Fruit fly (Drosophila melanogaster) whole organism, wandering third instar larva: Measurements from ENCODE around the gene CG42232.

Experiments
- Hr78 ChIP-seq: fragments of >200 bp; optimal IDR thresholded peaks from 2 replicates; lab custom pipeline; 2017; ENCODE audit warnings: missing biosample characterization, missing genetic modification characterization
- Mio ChIP-seq: sonication (Bioruptor generic); optimal IDR thresholded peaks from 2 replicates; lab custom pipeline; 2016; ENCODE audit warnings: missing biosample characterization, missing genetic modification characterization
- Rel ChIP-seq, 2 experiments: fragments of 200-800 bp; sonication (Bioruptor generic) in 1 of 2; optimal IDR thresholded peaks; 2 replicates in 1 of 2; 3 replicates in 1 of 2; lab custom pipeline; 2016 to 2019; ENCODE audit warnings: mild to moderate bottlenecking in 2 of 2, missing biosample characterization in 2 of 2, missing genetic modification characterization in 2 of 2, moderate library complexity in 1 of 2
- dmrt93B ChIP-seq: fragments of 200-800 bp; sonication (Bioruptor generic); optimal IDR thresholded peaks from 2 replicates; lab custom pipeline; 2018; ENCODE audit warnings: missing biosample characterization, mild to moderate bottlenecking, missing genetic modification characterization
- lola ChIP-seq: fragments of >200 bp; optimal IDR thresholded peaks from 2 replicates; lab custom pipeline; 2017; ENCODE audit warnings: missing biosample characterization, missing genetic modification characterization
- pan ChIP-seq: fragments of >200 bp; optimal IDR thresholded peaks from 2 replicates; lab custom pipeline; 2017

DNA sequence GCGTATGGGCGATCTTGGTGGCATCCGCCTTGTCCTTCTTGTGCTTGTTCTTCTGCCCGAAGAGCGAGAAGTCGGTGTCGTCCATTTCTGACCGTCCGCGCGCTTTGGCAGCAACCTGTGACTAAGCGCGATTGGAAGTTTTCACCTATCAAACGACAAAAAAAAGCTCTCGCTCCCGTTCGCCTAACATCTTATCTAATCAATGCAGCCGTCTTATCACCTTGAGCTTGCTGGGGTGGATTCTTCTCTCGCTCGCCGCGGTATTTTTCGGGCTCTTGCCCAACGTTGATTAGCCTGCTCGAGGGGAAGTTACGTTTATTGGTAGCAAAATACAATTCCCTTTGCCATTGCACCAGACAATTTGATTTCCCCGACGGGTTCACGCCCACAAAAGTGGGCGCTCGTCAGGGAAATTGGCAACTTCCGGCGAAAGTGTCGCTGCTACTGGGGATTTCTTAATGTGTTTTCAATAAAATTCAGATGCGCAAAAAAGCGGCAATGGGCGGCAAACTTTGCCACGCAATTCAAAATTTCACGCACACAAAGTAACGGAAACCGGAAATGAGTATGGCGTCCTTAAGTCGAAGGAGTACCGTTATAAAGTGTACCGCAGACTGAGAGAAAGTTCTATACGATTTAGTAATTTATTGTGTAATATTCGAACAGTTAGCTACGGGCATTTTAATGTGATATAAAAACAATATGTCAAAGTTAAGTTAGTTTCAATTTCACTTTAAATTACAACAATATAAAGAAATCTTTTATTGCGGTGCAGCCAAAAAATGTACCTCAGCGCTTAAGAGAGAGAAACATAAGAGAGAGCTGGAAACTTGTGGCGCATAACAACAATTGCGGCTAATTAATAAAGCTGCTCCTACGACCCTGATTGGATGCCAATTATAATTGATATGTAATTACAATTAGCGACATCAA, 31.7 kb upstream of the CG42232 start, which contains the start of gene Decay:
- no peak for TF ChIP-seq Hr78 (GFP tag; lab: Kevin White, UChicago)
- no peak for TF ChIP-seq dmrt93B (GFP tag; lab: Kevin White, UChicago)
- TF ChIP-seq Rel (GFP tag; optimal IDR thresholded peaks at IDR 0.05; lab: Kevin White, UChicago), result no peak
- no peak for TF ChIP-seq Rel (tag; optimal IDR thresholded peaks at IDR 0.05; lab: Kevin White, UChicago)
- no peak for TF ChIP-seq lola
- TF ChIP-seq pan (lab: Kevin White, UChicago), result no peak
- no peak for TF ChIP-seq Mio (GFP tag; lab: Kevin White, UChicago)
